Worm (Caenorhabditis elegans): ENCODE data around the gene ZK1128.1.

DNA sequence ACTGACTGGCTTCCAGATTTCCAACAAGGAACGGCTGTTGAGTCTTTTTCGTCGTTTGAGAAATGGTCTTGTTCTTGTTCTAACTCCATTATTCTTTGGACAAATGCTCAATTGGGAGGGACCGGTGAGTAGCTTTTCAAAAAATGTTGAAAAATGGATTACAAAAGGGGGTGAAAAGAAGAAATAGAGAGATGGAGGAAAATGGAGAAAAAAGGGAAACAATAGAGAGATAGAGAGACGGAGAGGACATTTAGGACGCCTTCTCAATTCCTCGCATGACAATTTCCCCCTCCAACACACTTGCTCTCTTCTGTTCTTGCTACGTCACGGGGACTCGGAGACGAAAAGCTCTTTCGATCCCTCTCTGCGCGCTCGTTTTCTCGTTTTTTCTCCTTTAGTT, 38.4 kb upstream of the ZK1128.1 start:
- no peak for TF ChIP-seq elt-4 (tag; optimal IDR thresholded peaks at IDR 0.05)
- no peak for TF ChIP-seq hlh-15 (tag; optimal IDR thresholded peaks at IDR 0.05)
- no peak for TF ChIP-seq ama-1 (optimal IDR thresholded peaks at IDR 0.05)
- TF ChIP-seq zip-5 (tag; optimal IDR thresholded peaks at IDR 0.05): no peak
- no peak for TF ChIP-seq ceh-9 (tag; optimal IDR thresholded peaks at IDR 0.05)
- TF ChIP-seq dve-1 (tag; optimal IDR thresholded peaks at IDR 0.05): no peak
- no peak for TF ChIP-seq nhr-11 (tag; optimal IDR thresholded peaks at IDR 0.05)
- TF ChIP-seq pat-9 (tag; optimal IDR thresholded peaks at IDR 0.05): no peak
- TF ChIP-seq odd-2 (tag; optimal IDR thresholded peaks at IDR 0.05): no peak
- TF ChIP-seq che-1 (tag; optimal IDR thresholded peaks at IDR 0.05): no peak
- no peak for TF ChIP-seq pha-4 (tag; optimal IDR thresholded peaks at IDR 0.05)
- TF ChIP-seq nfya-1 (tag; optimal IDR thresholded peaks at IDR 0.05): no peak
